Fruit fly (Drosophila melanogaster): ENCODE measurements around the gene Pink1.

The Pink1 gene

dm6 chrX:6656626-6657558, 26.7 kb upstream of the Pink1 start (continued):
- TF ChIP-seq vri (GFP tag; optimal IDR thresholded peaks at IDR 0.05) (peak; percentile 67), CG6792 (GFP tag; optimal IDR thresholded peaks at IDR 0.05) (peak; percentile 11), CG10669 (GFP tag; optimal IDR thresholded peaks at IDR 0.05) (peak; percentile 24), CG15336 (GFP tag; IDR thresholded peaks at IDR 0.05) (peak; percentile 71), CG6276 (GFP tag; optimal IDR thresholded peaks at IDR 0.05) (peak; percentile 55), OdsH (GFP tag; optimal IDR thresholded peaks at IDR 0.05) (peak; percentile 41), CG31627 (GFP tag; optimal IDR thresholded peaks at IDR 0.05) (no peak), CG11762 (GFP tag; optimal IDR thresholded peaks at IDR 0.05; ENCODE audit: insufficient read depth) (no peak), CG3919 (GFP tag; optimal IDR thresholded peaks at IDR 0.05) (peak; percentile 34), topi (GFP tag; optimal IDR thresholded peaks at IDR 0.05) (peak; percentile 40), CG6808 (GFP tag; optimal IDR thresholded peaks at IDR 0.05) (peak; percentile 40), Eip93F (GFP tag; optimal IDR thresholded peaks at IDR 0.05) (peak; percentile 60), Met (GFP tag; optimal IDR thresholded peaks at IDR 0.05) (peak; percentile 31)

dm6 chrX:6659919-6660318, 23.7 kb upstream of the Pink1 start:
- TF ChIP-seq CG1621 (tag; optimal IDR thresholded peaks at IDR 0.05), result peak; percentile 76
- TF ChIP-seq CG15336 (GFP tag; IDR thresholded peaks at IDR 0.05), result 0 out of 2 replicates have a peak, but pooled peaks have one; percentile 20
- no peak for TF ChIP-seq Hr39 (GFP tag; optimal IDR thresholded peaks at IDR 0.05)
- no peak for TF ChIP-seq svp (GFP tag)
- no peak for TF ChIP-seq CG8632 (GFP tag; optimal IDR thresholded peaks at IDR 0.05)
- TF ChIP-seq Eip75B (GFP tag; optimal IDR thresholded peaks at IDR 0.05), result no peak
- TF ChIP-seq ss (GFP tag; optimal IDR thresholded peaks at IDR 0.05), result no peak
- no peak for TF ChIP-seq Lpt (GFP tag; optimal IDR thresholded peaks at IDR 0.05)
- no peak for TF ChIP-seq CG34406 (GFP tag; optimal IDR thresholded peaks at IDR 0.05)
- no peak for TF ChIP-seq CG8319 (GFP tag; optimal IDR thresholded peaks at IDR 0.05)

dm6 chrX:6661392-6661837, 22.2 kb upstream of the Pink1 start, which contains the start of the genes CG3224 and Ctr1A:
CG3224 (minus strand) TSS chrX:6661462.
Ctr1A (plus strand) TSS chrX:6661647.
- peak; percentile 48 for TF ChIP-seq esn (GFP tag; optimal IDR thresholded peaks at IDR 0.05)
- no peak for TF ChIP-seq CG32006 (GFP tag; optimal IDR thresholded peaks at IDR 0.05)
- no peak for TF ChIP-seq CG11902 (GFP tag; optimal IDR thresholded peaks at IDR 0.05)
- TF ChIP-seq CG9139 (GFP tag; optimal IDR thresholded peaks at IDR 0.05), result no peak
- TF ChIP-seq CG8119 (GFP tag; IDR thresholded peaks at IDR 0.05), result no peak; the same call in 2 of the 3 replicates
- TF ChIP-seq Eip78C (GFP tag), result peak; percentile 53
- TF ChIP-seq Met (GFP tag; optimal IDR thresholded peaks at IDR 0.05), result peak; percentile 12
- no peak for TF ChIP-seq pdm3 (GFP tag; optimal IDR thresholded peaks at IDR 0.05)
- TF ChIP-seq eg (GFP tag; IDR thresholded peaks at IDR 0.05), result no peak
- TF ChIP-seq Gug (GFP tag; IDR thresholded peaks at IDR 0.05), result no peak
- no peak for TF ChIP-seq CG4318 (GFP tag; optimal IDR thresholded peaks at IDR 0.05)
- no peak for TF ChIP-seq Eip93F (GFP tag; optimal IDR thresholded peaks at IDR 0.05)
- TF ChIP-seq CG10669 (GFP tag; optimal IDR thresholded peaks at IDR 0.05), result peak; percentile 7
- TF ChIP-seq Ets96B (tag; optimal IDR thresholded peaks at IDR 0.05), result no peak
- peak; percentile 3 for TF ChIP-seq Eip75B (GFP tag; optimal IDR thresholded peaks at IDR 0.05)
- TF ChIP-seq dsx (GFP tag; optimal IDR thresholded peaks at IDR 0.05; ENCODE audit: poor library complexity, severe bottlenecking), result no peak
- no peak for TF ChIP-seq topi (GFP tag; optimal IDR thresholded peaks at IDR 0.05)
- no peak for TF ChIP-seq Smox (GFP tag; optimal IDR thresholded peaks at IDR 0.05)
- no peak for TF ChIP-seq CG6276 (GFP tag; optimal IDR thresholded peaks at IDR 0.05)
- no peak for TF ChIP-seq OdsH (GFP tag; optimal IDR thresholded peaks at IDR 0.05)
- no peak for TF ChIP-seq CG34406 (GFP tag; optimal IDR thresholded peaks at IDR 0.05)
- TF ChIP-seq vri (GFP tag; optimal IDR thresholded peaks at IDR 0.05), result peak; percentile 1
- TF ChIP-seq CG6854 (GFP tag; optimal IDR thresholded peaks at IDR 0.05), result peak; percentile 9
- TF ChIP-seq CG10631 (GFP tag; optimal IDR thresholded peaks at IDR 0.05), result no peak
- TF ChIP-seq CG7368 (GFP tag; optimal IDR thresholded peaks at IDR 0.05), result no peak
- no peak for TF ChIP-seq CG6163 (GFP tag; IDR thresholded peaks at IDR 0.05)
- no peak for TF ChIP-seq net (GFP tag; optimal IDR thresholded peaks at IDR 0.05)
- TF ChIP-seq Sox15 (GFP tag; optimal IDR thresholded peaks at IDR 0.05), result no peak
- no peak for TF ChIP-seq CG8319 (GFP tag; optimal IDR thresholded peaks at IDR 0.05)
- TF ChIP-seq Ets21C (GFP tag; optimal IDR thresholded peaks at IDR 0.05), result no peak
- TF ChIP-seq CG3032 (tag; optimal IDR thresholded peaks at IDR 0.05), result no peak
- TF ChIP-seq Hr39 (GFP tag; optimal IDR thresholded peaks at IDR 0.05), result no peak
- no peak for TF ChIP-seq CG3919 (GFP tag; optimal IDR thresholded peaks at IDR 0.05)
- no peak for TF ChIP-seq salr (GFP tag; optimal IDR thresholded peaks at IDR 0.05)
- TF ChIP-seq fkh (GFP tag; optimal IDR thresholded peaks at IDR 0.05), result peak; percentile 33

Data from whole organism, prepupa.